Worm (Caenorhabditis elegans): ENCODE data around the gene znf-207.

- TF ChIP-seq jun-1 (tag; optimal IDR thresholded peaks at IDR 0.05) (no peak), ama-1 (optimal IDR thresholded peaks at IDR 0.05) (no peak), mdl-1 (tag; optimal IDR thresholded peaks at IDR 0.05) (no peak), unc-62 (GFP tag; optimal IDR thresholded peaks at IDR 0.05) (no peak), nhr-84 (tag; optimal IDR thresholded peaks at IDR 0.05) (no peak), pqm-1 (tag; optimal IDR thresholded peaks at IDR 0.05) (no peak), aha-1 (tag; optimal IDR thresholded peaks at IDR 0.05) (no peak), F16B12.6 (tag; optimal IDR thresholded peaks at IDR 0.05) (no peak), snpc-4 (tag; optimal IDR thresholded peaks at IDR 0.05) (no peak), lin-39 (tag; optimal IDR thresholded peaks at IDR 0.05) (no peak), blmp-1 (tag; optimal IDR thresholded peaks at IDR 0.05) (no peak)
Observed at ce11 chrIV:11266090-11266489, 44.7 kb upstream of the znf-207 start, which contains the start of gene col-127.
